Fruit fly (Drosophila melanogaster): ENCODE data around the gene TTLL3A.

DNA sequence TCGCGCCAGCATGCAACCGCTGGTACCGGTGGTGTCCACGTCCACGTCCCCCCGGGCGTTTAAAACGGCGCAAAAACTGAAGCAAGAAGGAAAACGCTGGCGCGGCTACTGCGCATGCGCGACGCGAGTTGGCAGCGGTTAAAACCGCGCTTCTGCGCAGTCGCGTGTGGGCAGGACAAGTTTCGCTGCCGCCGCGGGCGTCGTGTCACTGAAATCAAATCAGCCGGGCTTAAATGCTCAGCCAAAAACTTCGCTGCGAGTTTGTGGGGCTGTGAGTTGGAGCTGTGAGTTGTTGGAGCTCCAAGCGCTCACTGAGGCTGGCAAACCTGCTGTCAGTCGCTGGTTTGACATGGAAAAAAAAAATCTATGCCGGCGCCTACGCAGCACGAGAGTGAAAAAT, 34.9 kb downstream of the TTLL3A start:
- TF ChIP-seq CG9727 (GFP tag; optimal IDR thresholded peaks at IDR 0.05), result no peak
- TF ChIP-seq CG11093 (GFP tag; IDR thresholded peaks at IDR 0.05), result no peak
- TF ChIP-seq shn (GFP tag; optimal IDR thresholded peaks at IDR 0.05), result no peak
- TF ChIP-seq CG10321 (GFP tag; IDR thresholded peaks at IDR 0.05), result no peak
- no peak for TF ChIP-seq CG15479 (GFP tag; optimal IDR thresholded peaks at IDR 0.05)
- TF ChIP-seq CG8478 (optimal IDR thresholded peaks at IDR 0.05), result no peak
- TF ChIP-seq CG14441 (GFP tag; IDR thresholded peaks at IDR 0.05), result no peak
- no peak for TF ChIP-seq CG7963 (GFP tag; IDR thresholded peaks at IDR 0.05; ENCODE audit: partially characterized antibody)
- TF ChIP-seq fu2 (GFP tag; optimal IDR thresholded peaks at IDR 0.05), result no peak
